Worm (Caenorhabditis elegans): Measurements from ENCODE around the gene prp-3.
A peak's percentile ranks its signal among the peaks of the same experiment; 100 is the strongest.

The prp-3 gene

ce11 chrIII:10463653-10464052 lies 35.9 kb upstream of the prp-3 start:
- TF ChIP-seq ztf-11 (tag; optimal IDR thresholded peaks at IDR 0.05) (no peak), zip-8 (tag; optimal IDR thresholded peaks at IDR 0.05) (no peak), ham-2 (GFP tag; optimal IDR thresholded peaks at IDR 0.05) (peak; percentile 6), sem-2 (GFP tag; optimal IDR thresholded peaks at IDR 0.05) (no peak)

- TF ChIP-seq mep-1 (tag; optimal IDR thresholded peaks at IDR 0.05) (no peak), flh-1 (GFP tag; optimal IDR thresholded peaks at IDR 0.05) (no peak), ztf-11 (tag; optimal IDR thresholded peaks at IDR 0.05) (no peak), nhr-76 (tag; optimal IDR thresholded peaks at IDR 0.05) (no peak), ceh-43 (GFP tag; optimal IDR thresholded peaks at IDR 0.05) (no peak), sem-2 (GFP tag; optimal IDR thresholded peaks at IDR 0.05) (no peak)
Observed at ce11 chrIII:10462935-10463548, 35.3 kb upstream of the prp-3 start.

- TF ChIP-seq elt-1 (tag; optimal IDR thresholded peaks at IDR 0.05; ENCODE audit: borderline replicate concordance, insufficient read depth) (peak; percentile 92), nhr-2 (tag; optimal IDR thresholded peaks at IDR 0.05) (no peak), mls-2 (tag; optimal IDR thresholded peaks at IDR 0.05) (peak; percentile 100), lsy-2 (tag; optimal IDR thresholded peaks at IDR 0.05) (peak; percentile 68), sem-2 (GFP tag; optimal IDR thresholded peaks at IDR 0.05) (peak; percentile 95), bed-3 (GFP tag; optimal IDR thresholded peaks at IDR 0.05) (peak; percentile 96), M03D4.4 (tag; optimal IDR thresholded peaks at IDR 0.05) (peak; percentile 98), pha-4 (tag; optimal IDR thresholded peaks at IDR 0.05) (peak; percentile 91), unc-62 (GFP tag; optimal IDR thresholded peaks at IDR 0.05) (peak; percentile 81), snpc-4 (tag; optimal IDR thresholded peaks at IDR 0.05) (no peak), lin-13 (tag; optimal IDR thresholded peaks at IDR 0.05) (peak; percentile 95), unc-120 (tag; optimal IDR thresholded peaks at IDR 0.05; ENCODE audit: poor library complexity, severe bottlenecking) (peak; percentile 98), hlh-1 (tag; optimal IDR thresholded peaks at IDR 0.05) (peak; percentile 92), ces-1 (GFP tag; optimal IDR thresholded peaks at IDR 0.05) (peak; percentile 34), flh-1 (GFP tag; optimal IDR thresholded peaks at IDR 0.05) (peak; percentile 93), nhr-12 (tag; optimal IDR thresholded peaks at IDR 0.05) (peak; percentile 100), lin-32 (GFP tag; optimal IDR thresholded peaks at IDR 0.05) (peak; percentile 97), ceh-83 (GFP tag; optimal IDR thresholded peaks at IDR 0.05) (peak; percentile 93), unc-39 (tag; optimal IDR thresholded peaks at IDR 0.05) (peak; percentile 100), cnd-1 (tag; optimal IDR thresholded peaks at IDR 0.05) (peak; percentile 98), tbx-8 (GFP tag; optimal IDR thresholded peaks at IDR 0.05) (peak; percentile 90), drap-1 (GFP tag; optimal IDR thresholded peaks at IDR 0.05) (peak; percentile 99), zip-8 (tag; optimal IDR thresholded peaks at IDR 0.05) (no peak), ceh-43 (GFP tag; optimal IDR thresholded peaks at IDR 0.05) (peak; percentile 97), sptf-1 (tag; optimal IDR thresholded peaks at IDR 0.05) (peak; percentile 99), mab-5 (tag; optimal IDR thresholded peaks at IDR 0.05) (peak; percentile 62), nhr-28 (tag; optimal IDR thresholded peaks at IDR 0.05) (peak; percentile 74), blmp-1 (tag; optimal IDR thresholded peaks at IDR 0.05) (peak; percentile 91), nhr-76 (tag; optimal IDR thresholded peaks at IDR 0.05) (peak; percentile 98), ceh-39 (tag; optimal IDR thresholded peaks at IDR 0.05) (peak; percentile 54), nhr-237 (tag; optimal IDR thresholded peaks at IDR 0.05) (peak; percentile 66), ztf-11 (tag; optimal IDR thresholded peaks at IDR 0.05) (peak; percentile 100), mep-1 (tag; optimal IDR thresholded peaks at IDR 0.05) (peak; percentile 76), elt-3 (tag; optimal IDR thresholded peaks at IDR 0.05) (peak; percentile 80), ham-2 (GFP tag; optimal IDR thresholded peaks at IDR 0.05) (peak; percentile 96)
Observed at ce11 chrIII:10461164-10461546, 33.4 kb upstream of the prp-3 start, which contains the start of gene atx-2. atx-2 (plus strand) TSS chrIII:10461389.

Measured in whole organism, mixed stage, embryonic.